Fruit fly (Drosophila melanogaster) whole organism, prepupa: Measurements from ENCODE around the gene Smyd5.
A peak's percentile ranks its signal among the peaks of the same experiment; 100 is the strongest.

Experiments
- Blimp-1 ChIP-seq: fragments of 200-800 bp; sonication (Bioruptor generic); optimal IDR thresholded peaks from 3 replicates; lab custom pipeline; 2017; ENCODE audit warnings: missing biosample characterization, missing genetic modification characterization, mild to moderate bottlenecking, moderate library complexity, missing genetic modification reagents
- CG10669 ChIP-seq: fragments of 200-800 bp; sonication (Bioruptor generic); optimal IDR thresholded peaks from 3 replicates; lab custom pipeline; 2018; ENCODE audit warnings: missing biosample characterization, mild to moderate bottlenecking, missing genetic modification characterization, moderate library complexity
- CG11294 ChIP-seq: fragments of 200-800 bp; sonication (Bioruptor generic); IDR thresholded peaks from 2 replicates; pipeline ENCODE4 v1.3.6; 2022; ENCODE audit warnings: missing biosample characterization, missing genetic modification characterization
- CG11762 ChIP-seq: fragments of 200-800 bp; sonication (Bioruptor generic); optimal IDR thresholded peaks from 3 replicates; lab custom pipeline; 2016; ENCODE audit warnings: missing biosample characterization, missing genetic modification characterization; ENCODE audit not compliant: insufficient read depth
- CG11902 ChIP-seq: fragments of 200-800 bp; sonication (Bioruptor generic); optimal IDR thresholded peaks from 3 replicates; lab custom pipeline; 2016; ENCODE audit warnings: missing biosample characterization, missing genetic modification characterization
- CG15336 ChIP-seq: fragments of 200-800 bp; sonication (Bioruptor generic); IDR thresholded peaks from 2 replicates; pipeline ENCODE4 v1.3.6; 2022; ENCODE audit warnings: missing biosample characterization, missing genetic modification characterization
- CG1621 ChIP-seq: fragments of 200-800 bp; sonication (Bioruptor generic); optimal IDR thresholded peaks from 3 replicates; lab custom pipeline; 2018; ENCODE audit warnings: missing biosample characterization, mild to moderate bottlenecking, missing genetic modification characterization
- CG16779 ChIP-seq: fragments of 200-800 bp; sonication (Bioruptor generic); optimal IDR thresholded peaks from 3 replicates; lab custom pipeline; 2017; ENCODE audit warnings: missing biosample characterization, mild to moderate bottlenecking, missing genetic modification characterization
- CG31627 ChIP-seq: fragments of 200-800 bp; sonication (Bioruptor generic); optimal IDR thresholded peaks from 3 replicates; lab custom pipeline; 2016; ENCODE audit warnings: missing biosample characterization, missing genetic modification characterization
- CG32006 ChIP-seq: fragments of 200-800 bp; sonication (Bioruptor generic); optimal IDR thresholded peaks from 3 replicates; lab custom pipeline; 2017; ENCODE audit warnings: missing biosample characterization, mild to moderate bottlenecking, missing genetic modification characterization
- CG3919 ChIP-seq: fragments of 200-800 bp; sonication (Bioruptor generic); optimal IDR thresholded peaks from 3 replicates; lab custom pipeline; 2016; ENCODE audit warnings: missing biosample characterization, missing genetic modification characterization
- CG4318 ChIP-seq: fragments of 200-800 bp; sonication (Bioruptor generic); optimal IDR thresholded peaks from 3 replicates; lab custom pipeline; 2017; ENCODE audit warnings: missing biosample characterization, mild to moderate bottlenecking, missing genetic modification characterization
- CG6163 ChIP-seq: fragments of 200-800 bp; sonication (Bioruptor generic); IDR thresholded peaks from 3 replicates; pipeline ENCODE4 v1.3.6; 2022; ENCODE audit warnings: missing biosample characterization, missing genetic modification characterization
- CG6808 ChIP-seq: fragments of 200-800 bp; sonication (Bioruptor generic); optimal IDR thresholded peaks from 3 replicates; lab custom pipeline; 2017; ENCODE audit warnings: missing biosample characterization, missing genetic modification characterization, mild to moderate bottlenecking, moderate library complexity, missing genetic modification reagents
- CG8119 ChIP-seq: fragments of 200-800 bp; sonication (Bioruptor generic); IDR thresholded peaks from 3 replicates; pipeline ENCODE4 v1.3.6; 2022; ENCODE audit warnings: missing biosample characterization, missing genetic modification characterization
- CG8319 ChIP-seq: fragments of 200-800 bp; sonication (Bioruptor generic); optimal IDR thresholded peaks from 3 replicates; lab custom pipeline; 2016; ENCODE audit warnings: missing biosample characterization, missing genetic modification characterization
- CG8632 ChIP-seq: fragments of 200-800 bp; sonication (Bioruptor generic); optimal IDR thresholded peaks from 3 replicates; lab custom pipeline; 2016; ENCODE audit warnings: missing biosample characterization, missing genetic modification characterization
- CG9139 ChIP-seq: fragments of 200-800 bp; sonication (Bioruptor generic); optimal IDR thresholded peaks from 3 replicates; lab custom pipeline; 2017; ENCODE audit warnings: missing biosample characterization, mild to moderate bottlenecking, missing genetic modification characterization
- Eip93F ChIP-seq: fragments of 200-800 bp; sonication (Bioruptor generic); optimal IDR thresholded peaks from 2 replicates; lab custom pipeline; 2016; ENCODE audit warnings: missing biosample characterization, mild to moderate bottlenecking, missing genetic modification characterization
- Gug ChIP-seq: fragments of 200-800 bp; sonication (Bioruptor generic); IDR thresholded peaks from 2 replicates; pipeline ENCODE4 v1.3.6; 2022; ENCODE audit warnings: missing biosample characterization, missing genetic modification characterization
- Hr38 ChIP-seq: sonication (Bioruptor generic); optimal IDR thresholded peaks from 2 replicates; lab custom pipeline; 2016; ENCODE audit warnings: missing biosample characterization, missing genetic modification characterization
- Hr39 ChIP-seq: fragments of 200-800 bp; sonication (Bioruptor generic); optimal IDR thresholded peaks from 2 replicates; lab custom pipeline; 2016; ENCODE audit warnings: missing biosample characterization, missing genetic modification characterization
- Lpt ChIP-seq: fragments of 200-800 bp; sonication (Bioruptor generic); optimal IDR thresholded peaks from 3 replicates; lab custom pipeline; 2016; ENCODE audit warnings: missing biosample characterization, missing genetic modification characterization
- Met ChIP-seq: fragments of 200-800 bp; sonication (Bioruptor generic); optimal IDR thresholded peaks from 3 replicates; lab custom pipeline; 2016; ENCODE audit warnings: missing biosample characterization, missing genetic modification characterization
- Smox ChIP-seq: fragments of 200-800 bp; sonication (Bioruptor generic); optimal IDR thresholded peaks from 3 replicates; lab custom pipeline; 2016; ENCODE audit warnings: missing biosample characterization, missing genetic modification characterization
- Sox14 ChIP-seq: fragments of 200-800 bp; sonication (Bioruptor generic); optimal IDR thresholded peaks from 3 replicates; lab custom pipeline; 2016; ENCODE audit warnings: missing biosample characterization, missing genetic modification characterization
- Sox15 ChIP-seq: fragments of 200-800 bp; sonication (Bioruptor generic); optimal IDR thresholded peaks from 3 replicates; lab custom pipeline; 2016; ENCODE audit warnings: missing biosample characterization, missing genetic modification characterization
- achi ChIP-seq: fragments of 200-800 bp; sonication (Bioruptor generic); optimal IDR thresholded peaks from 3 replicates; lab custom pipeline; 2016; ENCODE audit warnings: missing biosample characterization, missing genetic modification characterization
- cyc ChIP-seq: fragments of 200-800 bp; sonication (Bioruptor generic); optimal IDR thresholded peaks from 3 replicates; lab custom pipeline; 2016; ENCODE audit warnings: missing biosample characterization, missing genetic modification characterization
- dsx ChIP-seq: fragments of 200-800 bp; optimal IDR thresholded peaks from 3 replicates; lab custom pipeline; 2019; ENCODE audit warnings: missing biosample characterization, mild to moderate bottlenecking, missing genetic modification characterization, moderate library complexity; ENCODE audit not compliant: poor library complexity, severe bottlenecking
- eg ChIP-seq: fragments of 200-800 bp; sonication (Bioruptor generic); IDR thresholded peaks from 3 replicates; pipeline ENCODE4 v1.3.6; 2022; ENCODE audit warnings: missing biosample characterization, missing genetic modification characterization
- fd59A ChIP-seq: fragments of 200-800 bp; sonication (Bioruptor generic); optimal IDR thresholded peaks from 2 replicates; lab custom pipeline; 2017; ENCODE audit warnings: missing biosample characterization, mild to moderate bottlenecking, missing genetic modification characterization, missing genetic modification reagents
- fd85E ChIP-seq: fragments of 200-800 bp; sonication (Bioruptor generic); optimal IDR thresholded peaks from 3 replicates; lab custom pipeline; 2016; ENCODE audit warnings: missing biosample characterization, missing genetic modification characterization
- fkh ChIP-seq: fragments of 200-800 bp; sonication (Bioruptor generic); optimal IDR thresholded peaks from 3 replicates; lab custom pipeline; 2017; ENCODE audit warnings: missing biosample characterization, mild to moderate bottlenecking, missing genetic modification characterization, moderate library complexity
- net ChIP-seq: fragments of 200-800 bp; sonication (Bioruptor generic); optimal IDR thresholded peaks from 3 replicates; lab custom pipeline; 2016; ENCODE audit warnings: missing biosample characterization, missing genetic modification characterization
- salr ChIP-seq, 2 experiments: fragments of 200-800 bp; sonication (Bioruptor generic); optimal IDR thresholded peaks; 3 replicates each; lab custom pipeline; 2016 to 2018; ENCODE audit warnings: missing biosample characterization in 2 of 2, missing genetic modification characterization in 2 of 2, mild to moderate bottlenecking in 1 of 2
- ss ChIP-seq, 2 experiments: fragments of 200-800 bp; sonication (Bioruptor generic); optimal IDR thresholded peaks; 2 replicates in 1 of 2; 3 replicates in 1 of 2; lab custom pipeline; 2017 to 2018; ENCODE audit warnings: mild to moderate bottlenecking in 2 of 2, missing biosample characterization in 2 of 2, missing genetic modification characterization in 2 of 2, moderate library complexity in 1 of 2
- svp ChIP-seq: fragments of 200-800 bp; sonication (Bioruptor generic); peaks from one replicate; lab custom pipeline; 2016; ENCODE audit warnings: missing biosample characterization, missing genetic modification characterization
- vri ChIP-seq: fragments of 200-800 bp; sonication (Bioruptor generic); optimal IDR thresholded peaks from 3 replicates; lab custom pipeline; 2016; ENCODE audit warnings: missing biosample characterization, mild to moderate bottlenecking, missing genetic modification characterization

The Smyd5 gene

DNA sequence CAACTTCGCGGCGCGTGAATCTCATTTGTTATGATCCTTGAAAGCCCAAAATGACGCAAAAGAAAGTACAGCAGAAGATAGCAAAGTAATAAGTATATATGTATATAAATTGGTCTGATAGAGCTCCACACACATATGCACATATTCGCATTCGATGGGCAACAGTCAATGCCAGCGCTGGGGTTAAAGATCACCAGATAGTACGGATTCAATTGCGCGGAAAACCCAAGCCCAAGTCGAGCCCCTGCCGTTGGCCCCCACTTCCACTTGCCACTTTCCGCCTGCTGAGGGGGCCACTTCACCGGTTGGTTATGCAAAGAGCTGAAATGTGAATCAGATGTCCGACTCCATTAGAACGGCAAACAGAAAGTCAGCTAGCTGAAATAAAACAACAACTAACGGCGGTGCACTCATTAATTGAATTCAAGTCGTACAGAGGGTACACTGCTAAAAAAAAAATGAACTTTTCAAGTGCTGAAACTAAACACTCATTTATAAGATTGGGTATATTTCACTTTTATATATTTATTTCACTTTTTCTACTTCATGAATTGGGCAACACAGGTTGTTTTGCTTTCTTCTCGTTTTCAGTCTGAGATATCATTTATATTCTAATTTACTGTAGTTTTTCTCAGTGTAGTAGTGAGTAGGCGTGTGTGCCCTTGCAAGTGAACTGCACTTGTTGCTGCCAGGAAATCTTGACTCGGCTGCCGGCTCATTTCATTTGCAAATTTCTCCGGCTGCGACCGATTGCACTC lies 23.2 kb downstream of the Smyd5 start (continued):
- TF ChIP-seq Hr39 (GFP tag; lab: Kevin White, UChicago) = peak; percentile 40
- TF ChIP-seq CG8632 (GFP tag; lab: Kevin White, UChicago) = no peak
- TF ChIP-seq cyc (GFP tag; lab: Kevin White, UChicago) = peak; percentile 8
- TF ChIP-seq Sox14 (GFP tag; lab: Kevin White, UChicago) = peak; percentile 44
- TF ChIP-seq CG4318 (GFP tag; lab: Kevin White, UChicago) = peak; percentile 29
- TF ChIP-seq Gug = no peak
- no peak for TF ChIP-seq fkh
- TF ChIP-seq Smox (GFP tag; lab: Kevin White, UChicago) = peak; percentile 42
- TF ChIP-seq Lpt (GFP tag; lab: Kevin White, UChicago) = no peak
- peak; percentile 65 for TF ChIP-seq CG32006 (GFP tag; lab: Kevin White, UChicago)
- peak in 1 of 2 experiments; percentile 37 for TF ChIP-seq ss (GFP tag; optimal IDR thresholded peaks at IDR 0.05; lab: Kevin White, UChicago)
- no peak for TF ChIP-seq Eip93F (GFP tag; lab: Kevin White, UChicago)
- no peak for TF ChIP-seq CG11762
- TF ChIP-seq CG11902 = no peak
- no peak for TF ChIP-seq CG9139 (GFP tag; lab: Kevin White, UChicago)
- no peak for TF ChIP-seq CG8319 (GFP tag; lab: Kevin White, UChicago)
- no peak for TF ChIP-seq vri (GFP tag; lab: Kevin White, UChicago)
- peak; percentile 99 for TF ChIP-seq svp
- peak; percentile 14 for TF ChIP-seq CG1621
- TF ChIP-seq CG16779 = peak; percentile 46
- no peak for TF ChIP-seq fd85E
- TF ChIP-seq fd59A (GFP tag; lab: Kevin White, UChicago) = peak; percentile 21
- peak; percentile 42 for TF ChIP-seq achi (GFP tag; lab: Kevin White, UChicago)
- TF ChIP-seq CG6163 = peak; percentile 71
- TF ChIP-seq CG31627 (GFP tag; lab: Kevin White, UChicago) = peak; percentile 41
- peak; percentile 53 for TF ChIP-seq net (GFP tag; lab: Kevin White, UChicago)
- no peak for TF ChIP-seq Sox15 (GFP tag; lab: Kevin White, UChicago)
- TF ChIP-seq CG15336 (GFP tag; lab: Robert Waterston, UW) = peak; percentile 84
- TF ChIP-seq Met (GFP tag; lab: Kevin White, UChicago) = peak; percentile 44
- TF ChIP-seq CG11294 = peak; percentile 47; the same call in 1 of the 2 replicates
- no peak for TF ChIP-seq Hr38 (GFP tag; lab: Kevin White, UChicago)
- TF ChIP-seq CG10669 = peak; percentile 29
- peak; percentile 42 for TF ChIP-seq CG6808
- TF ChIP-seq dsx (GFP tag; lab: Kevin White, UChicago) = peak; percentile 27
- peak; percentile 70; the same call in 2 of the 3 replicates for TF ChIP-seq eg
- TF ChIP-seq Blimp-1 (GFP tag; lab: Kevin White, UChicago) = no peak
- TF ChIP-seq salr (GFP tag; optimal IDR thresholded peaks at IDR 0.05; lab: Kevin White, UChicago) = peak in 1 of 2 experiments; percentile 38
- peak; percentile 68 for TF ChIP-seq CG8119 (GFP tag; lab: Robert Waterston, UW)
- TF ChIP-seq CG3919 (GFP tag; lab: Kevin White, UChicago) = peak; percentile 44

DNA sequence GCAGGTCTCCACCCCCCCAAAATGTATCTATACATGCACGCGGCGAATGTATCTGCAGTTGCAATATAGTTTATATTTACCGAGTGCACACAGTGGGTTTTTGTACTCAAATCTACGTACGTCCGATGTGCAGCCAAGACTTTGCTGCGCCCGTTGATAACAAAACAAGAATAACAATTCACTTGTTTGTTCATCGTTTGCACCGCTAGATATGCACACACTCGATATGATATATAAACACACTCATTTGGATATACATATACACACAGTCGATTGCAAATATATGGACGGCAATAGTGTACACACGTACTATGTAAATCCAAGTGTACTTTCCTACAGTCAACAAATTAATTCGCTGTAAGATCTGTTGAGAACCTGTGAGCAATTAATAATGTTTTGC lies 24.8 kb downstream of the Smyd5 start:
- TF ChIP-seq CG6163 (0 out of 3 replicates have a peak, but pooled peaks have one; percentile 33), fkh (peak; percentile 76), svp (no peak), Sox14 (GFP tag; lab: Kevin White, UChicago) (no peak)
